Fruit fly (Drosophila melanogaster) whole organism, prepupa: ENCODE results near the gene CG5969.

Experiments
- Blimp-1 ChIP-seq: fragments of 200-800 bp; sonication (Bioruptor generic); optimal IDR thresholded peaks from 3 replicates; lab custom pipeline; 2017; ENCODE audit warnings: missing biosample characterization, missing genetic modification characterization, mild to moderate bottlenecking, moderate library complexity, missing genetic modification reagents
- CG10631 ChIP-seq: fragments of 200-800 bp; sonication (Bioruptor generic); optimal IDR thresholded peaks from 2 replicates; lab custom pipeline; 2016; ENCODE audit warnings: missing biosample characterization, missing genetic modification characterization
- CG11294 ChIP-seq: fragments of 200-800 bp; sonication (Bioruptor generic); IDR thresholded peaks from 2 replicates; pipeline ENCODE4 v1.3.6; 2022; ENCODE audit warnings: missing biosample characterization, missing genetic modification characterization
- CG11902 ChIP-seq: fragments of 200-800 bp; sonication (Bioruptor generic); optimal IDR thresholded peaks from 3 replicates; lab custom pipeline; 2016; ENCODE audit warnings: missing biosample characterization, missing genetic modification characterization
- CG15336 ChIP-seq: fragments of 200-800 bp; sonication (Bioruptor generic); IDR thresholded peaks from 2 replicates; pipeline ENCODE4 v1.3.6; 2022; ENCODE audit warnings: missing biosample characterization, missing genetic modification characterization
- CG1621 ChIP-seq: fragments of 200-800 bp; sonication (Bioruptor generic); optimal IDR thresholded peaks from 3 replicates; lab custom pipeline; 2018; ENCODE audit warnings: missing biosample characterization, mild to moderate bottlenecking, missing genetic modification characterization
- CG16779 ChIP-seq: fragments of 200-800 bp; sonication (Bioruptor generic); optimal IDR thresholded peaks from 3 replicates; lab custom pipeline; 2017; ENCODE audit warnings: missing biosample characterization, mild to moderate bottlenecking, missing genetic modification characterization
- CG31627 ChIP-seq: fragments of 200-800 bp; sonication (Bioruptor generic); optimal IDR thresholded peaks from 3 replicates; lab custom pipeline; 2016; ENCODE audit warnings: missing biosample characterization, missing genetic modification characterization
- CG32006 ChIP-seq: fragments of 200-800 bp; sonication (Bioruptor generic); optimal IDR thresholded peaks from 3 replicates; lab custom pipeline; 2017; ENCODE audit warnings: missing biosample characterization, mild to moderate bottlenecking, missing genetic modification characterization
- CG34406 ChIP-seq: fragments of 200-800 bp; sonication (Bioruptor generic); optimal IDR thresholded peaks from 3 replicates; lab custom pipeline; 2016; ENCODE audit warnings: missing biosample characterization, missing genetic modification characterization
- CG3919 ChIP-seq: fragments of 200-800 bp; sonication (Bioruptor generic); optimal IDR thresholded peaks from 3 replicates; lab custom pipeline; 2016; ENCODE audit warnings: missing biosample characterization, missing genetic modification characterization
- CG4318 ChIP-seq: fragments of 200-800 bp; sonication (Bioruptor generic); optimal IDR thresholded peaks from 3 replicates; lab custom pipeline; 2017; ENCODE audit warnings: missing biosample characterization, mild to moderate bottlenecking, missing genetic modification characterization
- CG6163 ChIP-seq: fragments of 200-800 bp; sonication (Bioruptor generic); IDR thresholded peaks from 3 replicates; pipeline ENCODE4 v1.3.6; 2022; ENCODE audit warnings: missing biosample characterization, missing genetic modification characterization
- CG6276 ChIP-seq: fragments of 200-800 bp; sonication (Bioruptor generic); optimal IDR thresholded peaks from 2 replicates; lab custom pipeline; 2017; ENCODE audit warnings: missing biosample characterization, mild to moderate bottlenecking, missing genetic modification characterization
- CG6808 ChIP-seq: fragments of 200-800 bp; sonication (Bioruptor generic); optimal IDR thresholded peaks from 3 replicates; lab custom pipeline; 2017; ENCODE audit warnings: missing biosample characterization, missing genetic modification characterization, mild to moderate bottlenecking, moderate library complexity, missing genetic modification reagents
- CG6854 ChIP-seq: fragments of 200-800 bp; sonication (Bioruptor generic); optimal IDR thresholded peaks from 2 replicates; lab custom pipeline; 2017; ENCODE audit warnings: missing biosample characterization, mild to moderate bottlenecking, missing genetic modification characterization
- CG8119 ChIP-seq: fragments of 200-800 bp; sonication (Bioruptor generic); IDR thresholded peaks from 3 replicates; pipeline ENCODE4 v1.3.6; 2022; ENCODE audit warnings: missing biosample characterization, missing genetic modification characterization
- CG8319 ChIP-seq: fragments of 200-800 bp; sonication (Bioruptor generic); optimal IDR thresholded peaks from 3 replicates; lab custom pipeline; 2016; ENCODE audit warnings: missing biosample characterization, missing genetic modification characterization
- Eip75B ChIP-seq: fragments of 200-800 bp; sonication (Bioruptor generic); optimal IDR thresholded peaks from 3 replicates; lab custom pipeline; 2016; ENCODE audit warnings: missing biosample characterization, missing genetic modification characterization
- Eip78C ChIP-seq: fragments of 200-800 bp; sonication (Bioruptor generic); peaks from one replicate; lab custom pipeline; 2016; ENCODE audit warnings: missing biosample characterization, missing genetic modification characterization
- Eip93F ChIP-seq: fragments of 200-800 bp; sonication (Bioruptor generic); optimal IDR thresholded peaks from 2 replicates; lab custom pipeline; 2016; ENCODE audit warnings: missing biosample characterization, mild to moderate bottlenecking, missing genetic modification characterization
- Hr38 ChIP-seq: sonication (Bioruptor generic); optimal IDR thresholded peaks from 2 replicates; lab custom pipeline; 2016; ENCODE audit warnings: missing biosample characterization, missing genetic modification characterization
- Hr39 ChIP-seq: fragments of 200-800 bp; sonication (Bioruptor generic); optimal IDR thresholded peaks from 2 replicates; lab custom pipeline; 2016; ENCODE audit warnings: missing biosample characterization, missing genetic modification characterization
- Hr4 ChIP-seq: fragments of 200-800 bp; sonication (Bioruptor generic); optimal IDR thresholded peaks from 3 replicates; lab custom pipeline; 2016; ENCODE audit warnings: missing biosample characterization, missing genetic modification characterization
- Met ChIP-seq: fragments of 200-800 bp; sonication (Bioruptor generic); optimal IDR thresholded peaks from 3 replicates; lab custom pipeline; 2016; ENCODE audit warnings: missing biosample characterization, missing genetic modification characterization
- OdsH ChIP-seq: fragments of 200-800 bp; sonication (Bioruptor generic); optimal IDR thresholded peaks from 3 replicates; lab custom pipeline; 2016; ENCODE audit warnings: missing biosample characterization, missing genetic modification characterization
- Smox ChIP-seq: fragments of 200-800 bp; sonication (Bioruptor generic); optimal IDR thresholded peaks from 3 replicates; lab custom pipeline; 2016; ENCODE audit warnings: missing biosample characterization, missing genetic modification characterization
- Sox14 ChIP-seq: fragments of 200-800 bp; sonication (Bioruptor generic); optimal IDR thresholded peaks from 3 replicates; lab custom pipeline; 2016; ENCODE audit warnings: missing biosample characterization, missing genetic modification characterization
- achi ChIP-seq: fragments of 200-800 bp; sonication (Bioruptor generic); optimal IDR thresholded peaks from 3 replicates; lab custom pipeline; 2016; ENCODE audit warnings: missing biosample characterization, missing genetic modification characterization
- acj6 ChIP-seq: fragments of 200-800 bp; sonication (Bioruptor generic); optimal IDR thresholded peaks from 3 replicates; lab custom pipeline; 2016; ENCODE audit warnings: missing biosample characterization, missing genetic modification characterization
- cyc ChIP-seq: fragments of 200-800 bp; sonication (Bioruptor generic); optimal IDR thresholded peaks from 3 replicates; lab custom pipeline; 2016; ENCODE audit warnings: missing biosample characterization, missing genetic modification characterization
- dac ChIP-seq: fragments of 200-800 bp; sonication (Bioruptor generic); optimal IDR thresholded peaks from 2 replicates; lab custom pipeline; 2017; ENCODE audit warnings: missing biosample characterization, mild to moderate bottlenecking, missing genetic modification characterization
- dsx ChIP-seq: fragments of 200-800 bp; optimal IDR thresholded peaks from 3 replicates; lab custom pipeline; 2019; ENCODE audit warnings: missing biosample characterization, mild to moderate bottlenecking, missing genetic modification characterization, moderate library complexity; ENCODE audit not compliant: poor library complexity, severe bottlenecking
- esn ChIP-seq: fragments of 200-800 bp; sonication (Bioruptor generic); optimal IDR thresholded peaks from 2 replicates; lab custom pipeline; 2016; ENCODE audit warnings: missing biosample characterization, mild to moderate bottlenecking, missing genetic modification characterization, moderate library complexity
- fd59A ChIP-seq: fragments of 200-800 bp; sonication (Bioruptor generic); optimal IDR thresholded peaks from 2 replicates; lab custom pipeline; 2017; ENCODE audit warnings: missing biosample characterization, mild to moderate bottlenecking, missing genetic modification characterization, missing genetic modification reagents
- net ChIP-seq: fragments of 200-800 bp; sonication (Bioruptor generic); optimal IDR thresholded peaks from 3 replicates; lab custom pipeline; 2016; ENCODE audit warnings: missing biosample characterization, missing genetic modification characterization
- pdm3 ChIP-seq: fragments of 200-800 bp; sonication (Bioruptor generic); optimal IDR thresholded peaks from 3 replicates; lab custom pipeline; 2016; ENCODE audit warnings: missing biosample characterization, missing genetic modification characterization
- spab ChIP-seq: fragments of 200-800 bp; sonication (Bioruptor generic); optimal IDR thresholded peaks from 2 replicates; lab custom pipeline; 2017; ENCODE audit warnings: missing biosample characterization, mild to moderate bottlenecking, missing genetic modification characterization, missing genetic modification reagents
- ss ChIP-seq, 2 experiments: fragments of 200-800 bp; sonication (Bioruptor generic); optimal IDR thresholded peaks; 2 replicates in 1 of 2; 3 replicates in 1 of 2; lab custom pipeline; 2017 to 2018; ENCODE audit warnings: mild to moderate bottlenecking in 2 of 2, missing biosample characterization in 2 of 2, missing genetic modification characterization in 2 of 2, moderate library complexity in 1 of 2
- topi ChIP-seq: fragments of 200-800 bp; sonication (Bioruptor generic); optimal IDR thresholded peaks from 3 replicates; lab custom pipeline; 2016; ENCODE audit warnings: missing biosample characterization, missing genetic modification characterization
- vri ChIP-seq: fragments of 200-800 bp; sonication (Bioruptor generic); optimal IDR thresholded peaks from 3 replicates; lab custom pipeline; 2016; ENCODE audit warnings: missing biosample characterization, mild to moderate bottlenecking, missing genetic modification characterization

Gene CG5969

dm6 chr3L:20493417-20494261, 20.1 kb downstream of the CG5969 start (continued):
- TF ChIP-seq CG8119 (GFP tag; lab: Robert Waterston, UW) (peak; percentile 95), dsx (GFP tag; lab: Kevin White, UChicago) (peak; percentile 87), Hr4 (GFP tag; lab: Kevin White, UChicago) (peak; percentile 93), CG6163 (GFP tag; lab: Robert Waterston, UW) (peak; percentile 90), Eip78C (GFP tag; lab: Kevin White, UChicago) (peak; percentile 99), CG6808 (GFP tag; lab: Kevin White, UChicago) (peak; percentile 80), dac (GFP tag; lab: Kevin White, UChicago) (peak; percentile 47), CG15336 (GFP tag; lab: Robert Waterston, UW) (peak; percentile 97), Eip93F (peak; percentile 61), net (GFP tag; lab: Kevin White, UChicago) (peak; percentile 93), CG10631 (peak; percentile 82), CG1621 (tag; lab: Kevin White, UChicago) (no peak), pdm3 (peak; percentile 89), CG8319 (GFP tag; lab: Kevin White, UChicago) (peak; percentile 74), fd59A (peak; percentile 66), CG34406 (GFP tag; lab: Kevin White, UChicago) (peak; percentile 95), Sox14 (GFP tag; lab: Kevin White, UChicago) (peak; percentile 86), esn (peak; percentile 96), Hr39 (GFP tag; lab: Kevin White, UChicago) (peak; percentile 79), acj6 (peak; percentile 90), CG6276 (GFP tag; lab: Kevin White, UChicago) (peak; percentile 90), spab (GFP tag; lab: Kevin White, UChicago) (peak; percentile 78), Smox (GFP tag; lab: Kevin White, UChicago) (peak; percentile 92), Met (peak; percentile 94), vri (GFP tag; lab: Kevin White, UChicago) (peak; percentile 86), CG16779 (tag; lab: Kevin White, UChicago) (peak; percentile 83), CG6854 (peak; percentile 84), topi (peak; percentile 95), CG32006 (GFP tag; lab: Kevin White, UChicago) (peak; percentile 90), CG11294 (GFP tag; lab: Robert Waterston, UW) (peak; percentile 60), CG3919 (GFP tag; lab: Kevin White, UChicago) (peak; percentile 91), Hr38 (GFP tag; lab: Kevin White, UChicago) (no peak), OdsH (GFP tag; lab: Kevin White, UChicago) (peak; percentile 88), Eip75B (GFP tag; lab: Kevin White, UChicago) (peak; percentile 92), ss (GFP tag; optimal IDR thresholded peaks at IDR 0.05; lab: Kevin White, UChicago) (peak; percentile 75 to 88), achi (GFP tag; lab: Kevin White, UChicago) (peak; percentile 88), CG11902 (GFP tag; lab: Kevin White, UChicago) (peak; percentile 74), Blimp-1 (GFP tag; lab: Kevin White, UChicago) (peak; percentile 75), CG4318 (GFP tag; lab: Kevin White, UChicago) (peak; percentile 68), CG31627 (peak; percentile 85), cyc (GFP tag; lab: Kevin White, UChicago) (peak; percentile 88)
